Worm (Caenorhabditis elegans) whole organism, L1 larva: ENCODE measurements around the gene ZK686.2.

Source experiments
- alr-1 ChIP-seq: fragments of 200-800 bp; sonication (Bioruptor generic); optimal IDR thresholded peaks from 2 replicates; lab custom pipeline; 2018; ENCODE audit warnings: borderline replicate concordance, mild to moderate bottlenecking, missing genetic modification characterization, missing compliant biosample characterization
- ama-1 ChIP-seq: fragments of 150-350 bp; optimal IDR thresholded peaks from 2 replicates; lab custom pipeline; 2014
- ceh-82 ChIP-seq, 3 experiments: fragments of 150-350 bp in 1 of 3; sonication (generic microtip) in 2 of 3; optimal IDR thresholded peaks; 2 replicates each; lab custom pipeline; 2014 to 2017; ENCODE audit warnings: missing biosample characterization in 3 of 3, missing genetic modification characterization in 3 of 3
- ces-1 ChIP-seq: fragments of 150-350 bp; optimal IDR thresholded peaks from 2 replicates; lab custom pipeline; 2014; ENCODE audit warnings: missing biosample characterization, missing genetic modification reagents, missing genetic modification characterization
- efl-1 ChIP-seq, 4 experiments: fragments of 150-350 bp; optimal IDR thresholded peaks in 3 of 4; peaks in 1 of 4; 1 replicate in 1 of 4; 2 replicates in 3 of 4; lab custom pipeline; 2014; ENCODE audit warnings: missing biosample characterization in 2 of 4, missing genetic modification characterization in 2 of 4, missing genetic modification reagents in 2 of 4
- egl-27 ChIP-seq, 2 experiments: fragments of 150-350 bp in 1 of 2; sonication (generic microtip); optimal IDR thresholded peaks; 3 replicates each; lab custom pipeline; 2017 to 2018; ENCODE audit warnings: missing biosample characterization in 2 of 2, missing genetic modification characterization in 2 of 2, missing genetic modification reagents in 2 of 2
- grh-1 ChIP-seq: fragments of 200-800 bp; sonication (Bioruptor generic); IDR thresholded peaks from 2 replicates; pipeline ENCODE4 v1.3.6; 2022; ENCODE audit warnings: missing genetic modification reagents, missing genetic modification characterization, missing compliant biosample characterization
- lin-13 ChIP-seq: fragments of 150-350 bp; optimal IDR thresholded peaks from 2 replicates; lab custom pipeline; 2014; ENCODE audit warnings: missing biosample characterization, missing genetic modification reagents, missing genetic modification characterization
- mdl-1 ChIP-seq, 2 experiments: fragments of 150-350 bp; optimal IDR thresholded peaks; 2 replicates each; lab custom pipeline; 2014 to 2017; ENCODE audit warnings: missing biosample characterization in 2 of 2, missing genetic modification characterization in 2 of 2, inconsistent platforms in 1 of 2
- mef-2 ChIP-seq: fragments of 150-350 bp; optimal IDR thresholded peaks from 2 replicates; lab custom pipeline; 2014; ENCODE audit warnings: missing biosample characterization, missing genetic modification characterization
- nhr-11 ChIP-seq: fragments of 150-350 bp; optimal IDR thresholded peaks from 2 replicates; lab custom pipeline; 2014; ENCODE audit warnings: missing biosample characterization, missing genetic modification characterization
- nhr-12 ChIP-seq: sonication (generic microtip); optimal IDR thresholded peaks from 2 replicates; lab custom pipeline; 2017; ENCODE audit warnings: missing biosample characterization, missing genetic modification characterization
- snu-23 ChIP-seq: sonication (generic microtip); optimal IDR thresholded peaks from 2 replicates; lab custom pipeline; 2016; ENCODE audit warnings: missing genetic modification characterization, missing compliant biosample characterization
- unc-62 ChIP-seq: fragments of 150-350 bp; optimal IDR thresholded peaks from 2 replicates; lab custom pipeline; 2014; ENCODE audit warnings: missing biosample characterization, missing genetic modification reagents, missing genetic modification characterization

ce11 chrIII:7768963-7769362 is 3.1 kb upstream of the ZK686.2 start, which contains the start of gene ZK686.3:
- TF ChIP-seq egl-27 (tag; optimal IDR thresholded peaks at IDR 0.05; lab: Kevin White, UChicago) (no peak), alr-1 (tag; lab: Kevin White, UChicago) (no peak), unc-62 (no peak), nhr-12 (no peak), ama-1 (lab: Kevin White, UChicago) (no peak), ceh-82 (tag; optimal IDR thresholded peaks at IDR 0.05; lab: Kevin White, UChicago) (no peak), grh-1 (GFP tag; lab: Robert Waterston, UW) (no peak), nhr-11 (no peak), mdl-1 (tag; optimal IDR thresholded peaks at IDR 0.05; lab: Kevin White, UChicago) (no peak), efl-1 (optimal IDR thresholded peaks at IDR 0.05; lab: Kevin White, UChicago) (no peak), efl-1 (GFP tag; optimal IDR thresholded peaks at IDR 0.05 in 1 of 2; lab: Kevin White, UChicago) (no peak), lin-13 (no peak), ces-1 (GFP tag; lab: Kevin White, UChicago) (no peak), snu-23 (GFP tag; lab: Kevin White, UChicago) (no peak), mef-2 (tag; lab: Kevin White, UChicago) (no peak)
